Worm (Caenorhabditis elegans) whole organism, L4 larva: ENCODE data around the gene ZK616.65.
A peak's percentile ranks its signal among the peaks of the same experiment; 100 is the strongest.

ENCODE experiments used
- F37D6.2 ChIP-seq: sonication (generic microtip); optimal IDR thresholded peaks from 2 replicates; lab custom pipeline; 2016; ENCODE audit warnings: mild to moderate bottlenecking, missing genetic modification characterization, missing compliant biosample characterization
- R02D3.7 ChIP-seq: fragments of 150-350 bp; sonication (generic microtip); optimal IDR thresholded peaks from 3 replicates; lab custom pipeline; 2014; ENCODE audit warnings: missing biosample characterization, missing genetic modification characterization
- Y5F2A.4 ChIP-seq: fragments of 200-800 bp; sonication (Bioruptor generic); optimal IDR thresholded peaks from 2 replicates; lab custom pipeline; 2018; ENCODE audit warnings: mild to moderate bottlenecking, missing genetic modification characterization, missing compliant biosample characterization
- ZK546.5 ChIP-seq, 2 experiments: sonication (generic microtip); optimal IDR thresholded peaks; 2 replicates each; lab custom pipeline; 2017; ENCODE audit warnings: missing biosample characterization in 2 of 2, missing genetic modification characterization in 2 of 2
- ama-1 ChIP-seq: fragments of 150-350 bp; optimal IDR thresholded peaks from 2 replicates; lab custom pipeline; 2014; ENCODE audit warnings: inconsistent platforms, mixed read lengths
- attf-4 ChIP-seq: sonication (generic microtip); optimal IDR thresholded peaks from 3 replicates; lab custom pipeline; 2017; ENCODE audit warnings: missing biosample characterization, missing genetic modification characterization
- ceh-28 ChIP-seq: fragments of 150-350 bp; optimal IDR thresholded peaks from 2 replicates; lab custom pipeline; 2014; ENCODE audit warnings: missing biosample characterization, missing genetic modification reagents, missing genetic modification characterization
- ceh-32 ChIP-seq: sonication (generic microtip); optimal IDR thresholded peaks from 2 replicates; lab custom pipeline; 2016; ENCODE audit warnings: mild to moderate bottlenecking, missing genetic modification characterization, missing compliant biosample characterization; ENCODE audit not compliant: poor library complexity
- ceh-82 ChIP-seq: sonication (generic microtip); optimal IDR thresholded peaks from 2 replicates; lab custom pipeline; 2017; ENCODE audit warnings: missing biosample characterization, missing genetic modification characterization
- cey-2 ChIP-seq: sonication (generic microtip); optimal IDR thresholded peaks from 3 replicates; lab custom pipeline; 2017; ENCODE audit warnings: missing genetic modification characterization, mild to moderate bottlenecking, missing compliant biosample characterization, antibody characterized with exemption, borderline replicate concordance; ENCODE audit not compliant: insufficient read depth
- daf-16 ChIP-seq, 3 experiments: sonication (generic microtip); optimal IDR thresholded peaks; 2 replicates each; lab custom pipeline; 2016 to 2017; ENCODE audit warnings: missing genetic modification characterization in 3 of 3, missing genetic modification reagents in 3 of 3, mild to moderate bottlenecking in 2 of 3, missing compliant biosample characterization in 2 of 3, missing biosample characterization in 1 of 3, moderate library complexity in 1 of 3
- daf-19 ChIP-seq: fragments of 200-800 bp; sonication (Bioruptor generic); conservative IDR thresholded peaks from 2 replicates; pipeline ENCODE4 v1.3.6; 2022; ENCODE audit warnings: missing genetic modification characterization, missing compliant biosample characterization
- dmd-6 ChIP-seq: fragments of 200-800 bp; sonication (Bioruptor generic); IDR thresholded peaks from 2 replicates; pipeline ENCODE4 v1.3.6; 2022; ENCODE audit warnings: missing genetic modification reagents, missing genetic modification characterization, missing compliant biosample characterization
- dmd-9 ChIP-seq: fragments of 200-800 bp; sonication (Bioruptor generic); IDR thresholded peaks from 2 replicates; pipeline ENCODE4 v1.3.6; 2022; ENCODE audit warnings: missing genetic modification reagents, missing genetic modification characterization, missing compliant biosample characterization
- dpl-1 ChIP-seq: fragments of 150-350 bp; optimal IDR thresholded peaks from 2 replicates; lab custom pipeline; 2014; ENCODE audit warnings: missing biosample characterization, missing genetic modification reagents, missing genetic modification characterization
- duxl-1 ChIP-seq: sonication (generic microtip); optimal IDR thresholded peaks from 2 replicates; lab custom pipeline; 2016; ENCODE audit warnings: mild to moderate bottlenecking, missing genetic modification characterization, moderate library complexity, missing compliant biosample characterization; ENCODE audit not compliant: poor library complexity
- dve-1 ChIP-seq: sonication (generic microtip); optimal IDR thresholded peaks from 2 replicates; lab custom pipeline; 2017; ENCODE audit warnings: antibody characterized with exemption, mild to moderate bottlenecking, missing genetic modification characterization, missing compliant biosample characterization; ENCODE audit not compliant: insufficient read depth
- egl-43 ChIP-seq: fragments of 200-800 bp; sonication (Bioruptor generic); IDR thresholded peaks from 2 replicates; pipeline ENCODE4 v1.3.6; 2022; ENCODE audit warnings: missing genetic modification reagents, missing genetic modification characterization, missing compliant biosample characterization
- fos-1 ChIP-seq: fragments of 150-350 bp; optimal IDR thresholded peaks from 2 replicates; lab custom pipeline; 2014; ENCODE audit warnings: missing biosample characterization, missing genetic modification characterization
- hif-1 ChIP-seq, 2 experiments: sonication (generic microtip); optimal IDR thresholded peaks; 2 replicates each; lab custom pipeline; 2016 to 2017; ENCODE audit warnings: missing compliant biosample characterization in 2 of 2, missing genetic modification characterization in 2 of 2, missing genetic modification reagents in 2 of 2, missing genotype in 2 of 2, mild to moderate bottlenecking in 1 of 2
- hlh-30 ChIP-seq: sonication (generic microtip); optimal IDR thresholded peaks from 2 replicates; lab custom pipeline; 2017; ENCODE audit warnings: antibody characterized with exemption, mild to moderate bottlenecking, missing genetic modification characterization, missing compliant biosample characterization; ENCODE audit not compliant: insufficient read depth
- hmg-1.1 ChIP-seq: fragments of 200-800 bp; sonication (Bioruptor generic); IDR thresholded peaks from 2 replicates; pipeline ENCODE4 v1.3.6; 2022; ENCODE audit warnings: missing genetic modification reagents, missing genetic modification characterization, missing compliant biosample characterization
- lin-1 ChIP-seq: fragments of 200-800 bp; sonication (Bioruptor generic); IDR thresholded peaks from 2 replicates; pipeline ENCODE4 v1.3.6; 2022; ENCODE audit warnings: missing genetic modification reagents, missing genetic modification characterization, missing compliant biosample characterization
- lin-15B ChIP-seq: fragments of 150-350 bp; sonication (generic microtip); optimal IDR thresholded peaks from 3 replicates; lab custom pipeline; 2014; ENCODE audit warnings: missing biosample characterization, missing genetic modification characterization
- lin-29 ChIP-seq: fragments of 200-800 bp; sonication (Bioruptor generic); IDR thresholded peaks from 2 replicates; pipeline ENCODE4 v1.3.6; 2022; ENCODE audit warnings: missing genetic modification reagents, missing genetic modification characterization, missing compliant biosample characterization
- lsy-2 ChIP-seq, 2 experiments: fragments of 150-350 bp in 1 of 2; sonication (generic microtip) in 1 of 2; optimal IDR thresholded peaks; 2 replicates each; lab custom pipeline; 2014 to 2017; ENCODE audit warnings: missing biosample characterization in 2 of 2, missing genetic modification characterization in 2 of 2
- madf-5 ChIP-seq, 2 experiments: fragments of 200-800 bp; sonication (Bioruptor generic); IDR thresholded peaks; 2 replicates each; pipeline ENCODE4 v1.3.6; 2022; ENCODE audit warnings: missing compliant biosample characterization in 2 of 2, missing genetic modification characterization in 2 of 2
- madf-9 ChIP-seq: fragments of 200-800 bp; sonication (Bioruptor generic); conservative IDR thresholded peaks from 2 replicates; pipeline ENCODE4 v1.3.6; 2022; ENCODE audit warnings: missing genetic modification reagents, missing genetic modification characterization, missing compliant biosample characterization
- mdt-29 ChIP-seq: fragments of 200-800 bp; sonication (Bioruptor generic); IDR thresholded peaks from 2 replicates; pipeline ENCODE4 v1.3.6; 2022; ENCODE audit warnings: missing genetic modification reagents, missing genetic modification characterization, missing compliant biosample characterization
- mep-1 ChIP-seq: fragments of 150-350 bp; sonication (generic microtip); optimal IDR thresholded peaks from 3 replicates; lab custom pipeline; 2014; ENCODE audit warnings: missing biosample characterization, missing genetic modification characterization
- mxl-2 ChIP-seq: fragments of 200-800 bp; sonication (Bioruptor generic); conservative IDR thresholded peaks from 2 replicates; pipeline ENCODE4 v1.3.6; 2022; ENCODE audit warnings: missing genetic modification reagents, missing genetic modification characterization, missing compliant biosample characterization
- mxl-3 ChIP-seq: fragments of 200-800 bp; sonication (Bioruptor generic); optimal IDR thresholded peaks from 2 replicates; lab custom pipeline; 2018; ENCODE audit warnings: mild to moderate bottlenecking, missing genetic modification characterization, missing compliant biosample characterization
- nhr-102 ChIP-seq: sonication (generic microtip); optimal IDR thresholded peaks from 2 replicates; lab custom pipeline; 2016; ENCODE audit warnings: mild to moderate bottlenecking, missing genetic modification characterization, moderate library complexity, missing compliant biosample characterization
- nhr-11 ChIP-seq: fragments of 150-350 bp; optimal IDR thresholded peaks from 2 replicates; lab custom pipeline; 2014; ENCODE audit warnings: missing biosample characterization, missing genetic modification characterization
- nhr-111 ChIP-seq: fragments of 200-800 bp; sonication (Bioruptor generic); optimal IDR thresholded peaks from 2 replicates; lab custom pipeline; 2018; ENCODE audit warnings: mild to moderate bottlenecking, missing genetic modification characterization, missing compliant biosample characterization
- nhr-28 ChIP-seq: fragments of 150-350 bp; optimal IDR thresholded peaks from 2 replicates; lab custom pipeline; 2014; ENCODE audit warnings: missing biosample characterization, missing genetic modification characterization
- nhr-41 ChIP-seq: fragments of 200-800 bp; sonication (Bioruptor generic); IDR thresholded peaks from 2 replicates; pipeline ENCODE4 v1.3.6; 2022; ENCODE audit warnings: missing genetic modification reagents, missing genetic modification characterization, missing compliant biosample characterization
- nhr-42 ChIP-seq: fragments of 200-800 bp; sonication (Bioruptor generic); IDR thresholded peaks from 2 replicates; pipeline ENCODE4 v1.3.6; 2022; ENCODE audit warnings: missing genetic modification characterization, missing compliant biosample characterization
- nhr-77 ChIP-seq: fragments of 150-350 bp; optimal IDR thresholded peaks from 2 replicates; lab custom pipeline; 2014; ENCODE audit warnings: missing biosample characterization, missing genetic modification characterization
- pqm-1 ChIP-seq: sonication (generic microtip); optimal IDR thresholded peaks from 2 replicates; lab custom pipeline; 2017; ENCODE audit warnings: missing biosample characterization, missing genetic modification characterization
- rbr-2 ChIP-seq: sonication (generic microtip); optimal IDR thresholded peaks from 2 replicates; lab custom pipeline; 2016; ENCODE audit warnings: missing genotype, missing genetic modification characterization, missing compliant biosample characterization
- sdz-12 ChIP-seq: fragments of 200-800 bp; sonication (Bioruptor generic); optimal IDR thresholded peaks from 2 replicates; lab custom pipeline; 2018; ENCODE audit warnings: mild to moderate bottlenecking, missing genetic modification characterization, missing compliant biosample characterization
- snpc-1.2 ChIP-seq: fragments of 200-800 bp; sonication (Bioruptor generic); IDR thresholded peaks from 2 replicates; pipeline ENCODE4 v1.3.6; 2022; ENCODE audit warnings: missing genetic modification reagents, missing genetic modification characterization, missing compliant biosample characterization
- snpc-4 ChIP-seq: fragments of 150-350 bp; optimal IDR thresholded peaks from 2 replicates; lab custom pipeline; 2014; ENCODE audit warnings: missing biosample characterization, missing genetic modification characterization
- spr-3 ChIP-seq: fragments of 200-800 bp; sonication (Bioruptor generic); optimal IDR thresholded peaks from 2 replicates; lab custom pipeline; 2018; ENCODE audit warnings: mild to moderate bottlenecking, missing genetic modification characterization, missing compliant biosample characterization
- tra-1 ChIP-seq: fragments of 200-800 bp; sonication (Bioruptor generic); IDR thresholded peaks from 2 replicates; pipeline ENCODE4 v1.3.6; 2022; ENCODE audit warnings: missing genetic modification reagents, missing genetic modification characterization, missing compliant biosample characterization
- unc-130 ChIP-seq: sonication (generic microtip); optimal IDR thresholded peaks from 2 replicates; lab custom pipeline; 2016; ENCODE audit warnings: missing genetic modification reagents, missing genetic modification characterization, missing compliant biosample characterization
- unc-39 ChIP-seq: sonication (generic microtip); optimal IDR thresholded peaks from 2 replicates; lab custom pipeline; 2017; ENCODE audit warnings: missing biosample characterization, missing genetic modification characterization
- zag-1 ChIP-seq: fragments of 150-350 bp; optimal IDR thresholded peaks from 2 replicates; lab custom pipeline; 2014; ENCODE audit warnings: missing biosample characterization, missing genetic modification characterization
- zip-2 ChIP-seq: fragments of 150-350 bp; optimal IDR thresholded peaks from 2 replicates; lab custom pipeline; 2014; ENCODE audit warnings: missing biosample characterization, missing genetic modification characterization

The ZK616.65 gene

DNA sequence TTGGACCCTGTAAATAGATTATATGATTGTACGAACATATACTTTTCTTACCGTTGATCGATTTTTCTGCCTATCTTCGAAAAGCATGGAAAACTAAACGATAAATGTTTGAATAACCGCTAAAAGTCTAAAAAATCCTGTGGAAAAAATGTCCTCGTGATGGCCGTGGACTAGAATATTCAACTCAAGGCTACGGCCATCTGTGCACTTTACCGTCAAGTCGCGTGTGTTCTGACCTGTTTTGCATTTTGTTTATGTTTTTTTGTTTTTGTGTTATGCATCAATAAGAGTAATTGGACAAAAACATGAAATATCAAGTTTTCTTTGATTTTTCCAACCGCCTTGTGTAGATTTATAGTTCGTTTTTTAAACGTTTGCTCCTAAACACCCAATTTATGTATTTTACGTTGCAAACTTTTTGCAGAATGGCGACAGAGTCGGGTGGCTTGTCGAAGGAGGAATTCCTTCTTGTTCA lies 46.8 kb downstream of the ZK616.65 start, which contains the start of the genes hda-6 and F41H10.4 (continued):
- TF ChIP-seq lin-29 = no peak
- TF ChIP-seq hmg-1.1 (GFP tag; lab: Robert Waterston, UW) = no peak
- no peak for TF ChIP-seq unc-39
- TF ChIP-seq nhr-111 (GFP tag; lab: Kevin White, UChicago) = no peak
- TF ChIP-seq madf-5 (GFP tag; IDR thresholded peaks at IDR 0.05; lab: Robert Waterston, UW) = no peak
- TF ChIP-seq zip-2 = no peak
- no peak for TF ChIP-seq ceh-82 (tag; lab: Kevin White, UChicago)
- no peak for TF ChIP-seq ZK546.5 (tag; optimal IDR thresholded peaks at IDR 0.05; lab: Kevin White, UChicago)
- no peak for TF ChIP-seq nhr-77 (tag; lab: Kevin White, UChicago)
- peak in 1 of 2 experiments; percentile 91 for TF ChIP-seq lsy-2 (tag; optimal IDR thresholded peaks at IDR 0.05; lab: Kevin White, UChicago)
- TF ChIP-seq egl-43 (GFP tag; lab: Robert Waterston, UW) = no peak
- TF ChIP-seq ama-1 (lab: Kevin White, UChicago) = no peak
- TF ChIP-seq lin-15B = peak; percentile 41
- TF ChIP-seq nhr-11 (tag; lab: Kevin White, UChicago) = no peak
- TF ChIP-seq spr-3 (GFP tag; lab: Kevin White, UChicago) = no peak
- TF ChIP-seq nhr-42 (GFP tag; lab: Robert Waterston, UW) = no peak
- TF ChIP-seq mep-1 = peak; percentile 77
- TF ChIP-seq snpc-1.2 (GFP tag; lab: Robert Waterston, UW) = peak; percentile 67; the same call in 1 of the 2 replicates
- TF ChIP-seq rbr-2 (tag; lab: Kevin White, UChicago) = peak; percentile 34
- TF ChIP-seq cey-2 = no peak
- TF ChIP-seq ceh-32 (tag; lab: Kevin White, UChicago) = no peak
- peak; percentile 96 for TF ChIP-seq hlh-30
- TF ChIP-seq daf-16 (GFP tag; optimal IDR thresholded peaks at IDR 0.05; lab: Kevin White, UChicago) = peak in 1 of 2 experiments; percentile 83
- TF ChIP-seq daf-16 (tag; optimal IDR thresholded peaks at IDR 0.05; lab: Kevin White, UChicago) = peak; percentile 71
- no peak for TF ChIP-seq tra-1 (GFP tag; lab: Robert Waterston, UW)
- TF ChIP-seq hif-1 (tag; optimal IDR thresholded peaks at IDR 0.05; lab: Kevin White, UChicago) = peak in 1 of 2 experiments; percentile 78
- TF ChIP-seq F37D6.2 = no peak
- TF ChIP-seq R02D3.7 = no peak
- TF ChIP-seq mxl-3 (GFP tag; lab: Kevin White, UChicago) = peak; percentile 68
- TF ChIP-seq madf-9 = 0 out of 2 replicates have a peak, but pooled peaks have one; percentile 38
- TF ChIP-seq duxl-1 (tag; lab: Kevin White, UChicago) = peak; percentile 49
- no peak for TF ChIP-seq nhr-41 (GFP tag; lab: Robert Waterston, UW)
- TF ChIP-seq ceh-28 (tag; lab: Kevin White, UChicago) = no peak
- TF ChIP-seq zag-1 (tag; lab: Kevin White, UChicago) = no peak
- no peak for TF ChIP-seq sdz-12 (GFP tag; lab: Kevin White, UChicago)
- peak; percentile 85 for TF ChIP-seq unc-130 (GFP tag; lab: Kevin White, UChicago)
- TF ChIP-seq nhr-28 = peak; percentile 20
- TF ChIP-seq dmd-9 (GFP tag; lab: Robert Waterston, UW) = peak; percentile 73; the same call in 1 of the 2 replicates
- no peak for TF ChIP-seq mdt-29 (GFP tag; lab: Robert Waterston, UW)
- TF ChIP-seq dve-1 = peak; percentile 69
- TF ChIP-seq Y5F2A.4 (GFP tag; lab: Kevin White, UChicago) = no peak
- no peak for TF ChIP-seq lin-1 (GFP tag; lab: Robert Waterston, UW)
- TF ChIP-seq nhr-102 (tag; lab: Kevin White, UChicago) = peak; percentile 9
- TF ChIP-seq fos-1 = no peak
- no peak for TF ChIP-seq daf-19 (GFP tag; lab: Robert Waterston, UW)
- TF ChIP-seq snpc-4 (tag; lab: Kevin White, UChicago) = no peak
- no peak for TF ChIP-seq attf-4 (tag; lab: Kevin White, UChicago)
- TF ChIP-seq mxl-2 = no peak
- no peak for TF ChIP-seq pqm-1 (tag; lab: Kevin White, UChicago)
- TF ChIP-seq dpl-1 = peak; percentile 89
- peak; percentile 35 for TF ChIP-seq dmd-6 (GFP tag; lab: Robert Waterston, UW)
